Fruit fly (Drosophila melanogaster) whole organism, prepupa: ENCODE data around the gene CG13994.

Experiments used
- CG10631 ChIP-seq: fragments of 200-800 bp; sonication (Bioruptor generic); optimal IDR thresholded peaks from 2 replicates; lab custom pipeline; 2016; ENCODE audit warnings: missing biosample characterization, missing genetic modification characterization
- CG11294 ChIP-seq: fragments of 200-800 bp; sonication (Bioruptor generic); IDR thresholded peaks from 2 replicates; pipeline ENCODE4 v1.3.6; 2022; ENCODE audit warnings: missing biosample characterization, missing genetic modification characterization
- CG11762 ChIP-seq: fragments of 200-800 bp; sonication (Bioruptor generic); optimal IDR thresholded peaks from 3 replicates; lab custom pipeline; 2016; ENCODE audit warnings: missing biosample characterization, missing genetic modification characterization; ENCODE audit not compliant: insufficient read depth
- CG11902 ChIP-seq: fragments of 200-800 bp; sonication (Bioruptor generic); optimal IDR thresholded peaks from 3 replicates; lab custom pipeline; 2016; ENCODE audit warnings: missing biosample characterization, missing genetic modification characterization
- CG15336 ChIP-seq: fragments of 200-800 bp; sonication (Bioruptor generic); IDR thresholded peaks from 2 replicates; pipeline ENCODE4 v1.3.6; 2022; ENCODE audit warnings: missing biosample characterization, missing genetic modification characterization
- CG1621 ChIP-seq: fragments of 200-800 bp; sonication (Bioruptor generic); optimal IDR thresholded peaks from 3 replicates; lab custom pipeline; 2018; ENCODE audit warnings: missing biosample characterization, mild to moderate bottlenecking, missing genetic modification characterization
- CG16779 ChIP-seq: fragments of 200-800 bp; sonication (Bioruptor generic); optimal IDR thresholded peaks from 3 replicates; lab custom pipeline; 2017; ENCODE audit warnings: missing biosample characterization, mild to moderate bottlenecking, missing genetic modification characterization
- CG3032 ChIP-seq: fragments of 200-800 bp; optimal IDR thresholded peaks from 2 replicates; lab custom pipeline; 2019; ENCODE audit warnings: missing biosample characterization, mild to moderate bottlenecking, missing genetic modification characterization, moderate library complexity
- CG31627 ChIP-seq: fragments of 200-800 bp; sonication (Bioruptor generic); optimal IDR thresholded peaks from 3 replicates; lab custom pipeline; 2016; ENCODE audit warnings: missing biosample characterization, missing genetic modification characterization
- CG32006 ChIP-seq: fragments of 200-800 bp; sonication (Bioruptor generic); optimal IDR thresholded peaks from 3 replicates; lab custom pipeline; 2017; ENCODE audit warnings: missing biosample characterization, mild to moderate bottlenecking, missing genetic modification characterization
- CG4318 ChIP-seq: fragments of 200-800 bp; sonication (Bioruptor generic); optimal IDR thresholded peaks from 3 replicates; lab custom pipeline; 2017; ENCODE audit warnings: missing biosample characterization, mild to moderate bottlenecking, missing genetic modification characterization
- CG6163 ChIP-seq: fragments of 200-800 bp; sonication (Bioruptor generic); IDR thresholded peaks from 3 replicates; pipeline ENCODE4 v1.3.6; 2022; ENCODE audit warnings: missing biosample characterization, missing genetic modification characterization
- CG6276 ChIP-seq: fragments of 200-800 bp; sonication (Bioruptor generic); optimal IDR thresholded peaks from 2 replicates; lab custom pipeline; 2017; ENCODE audit warnings: missing biosample characterization, mild to moderate bottlenecking, missing genetic modification characterization
- CG6854 ChIP-seq: fragments of 200-800 bp; sonication (Bioruptor generic); optimal IDR thresholded peaks from 2 replicates; lab custom pipeline; 2017; ENCODE audit warnings: missing biosample characterization, mild to moderate bottlenecking, missing genetic modification characterization
- CG7368 ChIP-seq: fragments of 200-800 bp; sonication (Bioruptor generic); optimal IDR thresholded peaks from 3 replicates; lab custom pipeline; 2016; ENCODE audit warnings: missing biosample characterization, missing genetic modification characterization
- CG8119 ChIP-seq: fragments of 200-800 bp; sonication (Bioruptor generic); IDR thresholded peaks from 3 replicates; pipeline ENCODE4 v1.3.6; 2022; ENCODE audit warnings: missing biosample characterization, missing genetic modification characterization
- CG8319 ChIP-seq: fragments of 200-800 bp; sonication (Bioruptor generic); optimal IDR thresholded peaks from 3 replicates; lab custom pipeline; 2016; ENCODE audit warnings: missing biosample characterization, missing genetic modification characterization
- CG8632 ChIP-seq: fragments of 200-800 bp; sonication (Bioruptor generic); optimal IDR thresholded peaks from 3 replicates; lab custom pipeline; 2016; ENCODE audit warnings: missing biosample characterization, missing genetic modification characterization
- Eip78C ChIP-seq: fragments of 200-800 bp; sonication (Bioruptor generic); peaks from one replicate; lab custom pipeline; 2016; ENCODE audit warnings: missing biosample characterization, missing genetic modification characterization
- Hr39 ChIP-seq: fragments of 200-800 bp; sonication (Bioruptor generic); optimal IDR thresholded peaks from 2 replicates; lab custom pipeline; 2016; ENCODE audit warnings: missing biosample characterization, missing genetic modification characterization
- Hr4 ChIP-seq: fragments of 200-800 bp; sonication (Bioruptor generic); optimal IDR thresholded peaks from 3 replicates; lab custom pipeline; 2016; ENCODE audit warnings: missing biosample characterization, missing genetic modification characterization
- Met ChIP-seq: fragments of 200-800 bp; sonication (Bioruptor generic); optimal IDR thresholded peaks from 3 replicates; lab custom pipeline; 2016; ENCODE audit warnings: missing biosample characterization, missing genetic modification characterization
- Smox ChIP-seq: fragments of 200-800 bp; sonication (Bioruptor generic); optimal IDR thresholded peaks from 3 replicates; lab custom pipeline; 2016; ENCODE audit warnings: missing biosample characterization, missing genetic modification characterization
- Sox14 ChIP-seq: fragments of 200-800 bp; sonication (Bioruptor generic); optimal IDR thresholded peaks from 3 replicates; lab custom pipeline; 2016; ENCODE audit warnings: missing biosample characterization, missing genetic modification characterization
- Sox15 ChIP-seq: fragments of 200-800 bp; sonication (Bioruptor generic); optimal IDR thresholded peaks from 3 replicates; lab custom pipeline; 2016; ENCODE audit warnings: missing biosample characterization, missing genetic modification characterization
- achi ChIP-seq: fragments of 200-800 bp; sonication (Bioruptor generic); optimal IDR thresholded peaks from 3 replicates; lab custom pipeline; 2016; ENCODE audit warnings: missing biosample characterization, missing genetic modification characterization
- acj6 ChIP-seq: fragments of 200-800 bp; sonication (Bioruptor generic); optimal IDR thresholded peaks from 3 replicates; lab custom pipeline; 2016; ENCODE audit warnings: missing biosample characterization, missing genetic modification characterization
- dac ChIP-seq: fragments of 200-800 bp; sonication (Bioruptor generic); optimal IDR thresholded peaks from 2 replicates; lab custom pipeline; 2017; ENCODE audit warnings: missing biosample characterization, mild to moderate bottlenecking, missing genetic modification characterization
- eg ChIP-seq: fragments of 200-800 bp; sonication (Bioruptor generic); IDR thresholded peaks from 3 replicates; pipeline ENCODE4 v1.3.6; 2022; ENCODE audit warnings: missing biosample characterization, missing genetic modification characterization
- esn ChIP-seq: fragments of 200-800 bp; sonication (Bioruptor generic); optimal IDR thresholded peaks from 2 replicates; lab custom pipeline; 2016; ENCODE audit warnings: missing biosample characterization, mild to moderate bottlenecking, missing genetic modification characterization, moderate library complexity
- fd59A ChIP-seq: fragments of 200-800 bp; sonication (Bioruptor generic); optimal IDR thresholded peaks from 2 replicates; lab custom pipeline; 2017; ENCODE audit warnings: missing biosample characterization, mild to moderate bottlenecking, missing genetic modification characterization, missing genetic modification reagents
- fkh ChIP-seq: fragments of 200-800 bp; sonication (Bioruptor generic); optimal IDR thresholded peaks from 3 replicates; lab custom pipeline; 2017; ENCODE audit warnings: missing biosample characterization, mild to moderate bottlenecking, missing genetic modification characterization, moderate library complexity
- lz ChIP-seq: fragments of 200-800 bp; sonication (Bioruptor generic); optimal IDR thresholded peaks from 3 replicates; lab custom pipeline; 2016; ENCODE audit warnings: missing biosample characterization, missing genetic modification characterization
- pdm3 ChIP-seq: fragments of 200-800 bp; sonication (Bioruptor generic); optimal IDR thresholded peaks from 3 replicates; lab custom pipeline; 2016; ENCODE audit warnings: missing biosample characterization, missing genetic modification characterization
- spab ChIP-seq: fragments of 200-800 bp; sonication (Bioruptor generic); optimal IDR thresholded peaks from 2 replicates; lab custom pipeline; 2017; ENCODE audit warnings: missing biosample characterization, mild to moderate bottlenecking, missing genetic modification characterization, missing genetic modification reagents
- svp ChIP-seq: fragments of 200-800 bp; sonication (Bioruptor generic); peaks from one replicate; lab custom pipeline; 2016; ENCODE audit warnings: missing biosample characterization, missing genetic modification characterization
- vri ChIP-seq: fragments of 200-800 bp; sonication (Bioruptor generic); optimal IDR thresholded peaks from 3 replicates; lab custom pipeline; 2016; ENCODE audit warnings: missing biosample characterization, mild to moderate bottlenecking, missing genetic modification characterization

Gene CG13994

DNA sequence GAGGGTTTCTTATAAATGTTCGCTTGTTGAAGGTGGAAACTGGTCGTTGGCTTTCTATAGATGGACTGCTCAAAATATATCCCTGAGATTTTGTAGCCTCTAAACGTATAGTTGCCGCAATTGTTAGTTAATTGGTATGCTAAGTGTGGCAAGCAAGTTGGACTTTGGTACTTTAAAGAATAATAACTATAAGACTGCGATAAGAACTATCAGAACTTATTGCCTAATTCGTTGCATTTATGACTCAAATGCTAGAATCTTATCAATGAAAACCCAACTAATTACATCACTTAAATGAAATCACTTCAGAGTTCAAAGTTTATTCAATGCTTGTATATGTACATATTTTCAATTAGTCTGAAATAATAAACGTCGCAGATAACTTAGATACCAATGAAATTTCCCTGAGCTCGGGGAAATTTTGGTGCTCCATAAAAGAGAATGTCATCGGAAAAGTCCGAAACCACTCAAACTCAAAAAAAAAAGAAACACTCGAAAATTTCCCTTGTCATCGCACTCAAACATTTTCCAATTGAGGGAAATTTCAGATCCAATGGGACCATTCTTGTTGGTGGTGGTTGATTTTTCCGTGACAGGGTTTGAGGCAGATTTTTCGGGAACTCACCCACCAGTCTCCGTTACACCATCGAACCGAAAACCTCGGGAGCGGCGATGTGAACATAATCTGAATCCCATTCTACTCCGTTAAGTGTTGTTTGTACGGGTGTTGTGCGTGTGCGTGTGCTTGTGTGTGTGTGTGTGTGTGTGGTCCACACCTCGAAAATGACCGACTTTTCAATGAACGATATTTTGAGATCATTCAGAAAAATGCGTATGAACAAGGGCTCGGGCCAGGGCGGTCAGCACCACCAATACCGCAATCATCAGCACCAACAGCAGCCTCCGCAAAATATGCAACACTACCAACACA is 28.3 kb downstream of the CG13994 start, which contains the start of gene CG45075:
Gene CG45075, plus strand, starts transcription at position 627 of the 931 bp plus-strand sequence.
- no peak for TF ChIP-seq CG6276 (GFP tag; lab: Kevin White, UChicago)
- no peak for TF ChIP-seq CG8319
- TF ChIP-seq vri (GFP tag; lab: Kevin White, UChicago): no peak
- no peak for TF ChIP-seq CG11762 (GFP tag; lab: Kevin White, UChicago)
- TF ChIP-seq CG6163 (GFP tag; lab: Robert Waterston, UW): no peak
- no peak for TF ChIP-seq Eip78C (GFP tag; lab: Kevin White, UChicago)
- no peak for TF ChIP-seq CG10631
- TF ChIP-seq Sox15: no peak
- TF ChIP-seq CG11294: no peak
- no peak for TF ChIP-seq CG1621 (tag; lab: Kevin White, UChicago)
- TF ChIP-seq CG8119 (GFP tag; lab: Robert Waterston, UW): no peak
- TF ChIP-seq Hr39 (GFP tag; lab: Kevin White, UChicago): no peak
- TF ChIP-seq fkh (GFP tag; lab: Kevin White, UChicago): no peak
- no peak for TF ChIP-seq Sox14 (GFP tag; lab: Kevin White, UChicago)
- TF ChIP-seq achi (GFP tag; lab: Kevin White, UChicago): no peak
- TF ChIP-seq Smox: no peak
- TF ChIP-seq Hr4 (GFP tag; lab: Kevin White, UChicago): no peak
- no peak for TF ChIP-seq CG3032

DNA sequence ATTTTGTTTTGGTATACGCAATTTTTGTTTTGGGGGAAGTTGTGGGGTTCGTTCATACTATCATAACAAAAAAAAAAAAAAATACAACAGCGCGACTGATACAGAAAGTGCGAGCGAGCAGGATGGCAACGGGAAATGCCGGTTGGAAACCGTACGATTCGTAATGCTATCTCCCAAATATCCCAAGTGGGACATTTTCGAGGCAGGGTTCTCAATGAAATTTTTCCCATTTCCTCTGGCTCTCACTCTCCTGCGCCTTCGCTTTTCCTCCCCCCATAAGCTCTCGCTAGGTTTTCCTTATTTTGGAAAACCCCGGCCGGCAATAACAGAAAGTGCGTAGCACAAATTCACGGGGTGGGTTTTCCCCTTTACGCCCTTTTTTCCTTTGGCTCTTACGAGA is 29.5 kb downstream of the CG13994 start:
- TF ChIP-seq Sox15: no peak

DNA sequence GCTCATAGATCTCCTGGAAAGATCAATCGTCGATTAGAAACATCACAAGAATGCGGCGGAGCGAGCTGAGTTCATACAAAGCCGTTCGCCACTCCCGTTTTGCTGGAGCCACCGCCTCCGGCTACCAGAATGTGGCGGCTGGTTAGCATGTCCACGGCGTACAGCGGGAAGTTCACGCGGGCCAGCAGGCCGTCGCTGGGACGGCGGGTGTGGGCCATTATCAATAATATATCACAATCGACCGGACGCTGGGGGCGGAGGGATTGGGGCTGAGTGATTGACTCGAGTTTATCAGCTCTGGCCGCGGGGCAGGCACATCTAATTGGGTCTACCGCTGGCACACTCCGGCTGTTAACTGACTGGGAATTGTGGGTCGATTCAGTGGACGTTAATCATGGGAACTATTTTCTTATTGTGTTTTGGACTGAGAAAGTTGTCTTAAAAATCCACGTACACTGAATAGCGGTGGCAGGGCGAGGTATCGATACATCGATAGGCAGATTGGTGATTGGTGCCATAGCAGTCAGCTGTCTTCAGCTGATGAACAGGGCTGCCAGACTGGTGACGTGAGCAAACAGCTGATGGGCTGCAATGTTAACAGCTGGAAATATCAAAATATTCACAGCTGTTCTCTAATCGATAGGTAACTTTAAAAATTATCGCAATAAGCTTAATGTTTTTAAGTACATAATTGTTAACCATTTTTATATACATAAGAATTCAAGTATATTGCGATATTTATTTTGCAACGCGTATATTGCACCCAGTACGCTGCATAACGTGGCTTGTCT is 35.9 kb downstream of the CG13994 start, which contains the start of gene CG9175:
Gene CG9175, minus strand, starts transcription at position 488 of the 791 bp plus-strand sequence.
- TF ChIP-seq fkh (GFP tag; lab: Kevin White, UChicago): peak; percentile 38
- TF ChIP-seq CG1621 (tag; lab: Kevin White, UChicago): peak; percentile 49
- TF ChIP-seq Eip78C (GFP tag; lab: Kevin White, UChicago): peak; percentile 80
- no peak for TF ChIP-seq CG4318 (GFP tag; lab: Kevin White, UChicago)
- peak; percentile 21 for TF ChIP-seq CG31627
- TF ChIP-seq Sox14 (GFP tag; lab: Kevin White, UChicago): peak; percentile 47
- no peak for TF ChIP-seq Hr4 (GFP tag; lab: Kevin White, UChicago)
- TF ChIP-seq CG6276 (GFP tag; lab: Kevin White, UChicago): no peak
- peak; percentile 96 for TF ChIP-seq svp
- TF ChIP-seq lz (GFP tag; lab: Kevin White, UChicago): peak; percentile 14

DNA sequence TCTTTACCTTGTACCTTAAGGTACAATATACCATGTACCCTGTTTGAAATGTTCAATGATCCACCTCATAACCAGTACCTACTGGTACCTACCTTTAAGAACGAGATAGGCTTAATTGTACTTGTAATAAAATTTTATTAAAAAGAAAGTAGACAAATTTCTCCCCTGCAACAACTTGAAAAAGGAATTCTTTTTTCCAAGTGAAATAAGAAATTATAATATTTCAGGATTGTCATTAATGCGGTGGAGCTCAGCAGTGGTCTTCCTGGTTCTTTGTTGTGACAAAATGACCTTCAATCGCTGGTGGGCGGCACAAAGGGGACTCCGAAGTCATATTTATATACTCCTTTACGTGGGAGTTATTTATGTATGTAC is 36.5 kb downstream of the CG13994 start:
- TF ChIP-seq Met (GFP tag; lab: Kevin White, UChicago) (peak; percentile 33), CG16779 (tag; lab: Kevin White, UChicago) (no peak), CG1621 (tag; lab: Kevin White, UChicago) (no peak), Sox14 (GFP tag; lab: Kevin White, UChicago) (peak; percentile 54), CG31627 (no peak), achi (GFP tag; lab: Kevin White, UChicago) (no peak), Eip78C (GFP tag; lab: Kevin White, UChicago) (peak; percentile 63)

dm6 chr2L:6100202-6100689 is 37.5 kb downstream of the CG13994 start, which contains the start of gene stai:
stai (plus strand) TSS chr2L:6100377.
- TF ChIP-seq acj6 (no peak), fkh (GFP tag; lab: Kevin White, UChicago) (peak; percentile 65), vri (GFP tag; lab: Kevin White, UChicago) (no peak), CG1621 (tag; lab: Kevin White, UChicago) (peak; percentile 24), Met (GFP tag; lab: Kevin White, UChicago) (peak; percentile 17), CG7368 (GFP tag; lab: Kevin White, UChicago) (peak; percentile 17), fd59A (GFP tag; lab: Kevin White, UChicago) (no peak), CG3032 (no peak), esn (GFP tag; lab: Kevin White, UChicago) (peak; percentile 45), Hr39 (GFP tag; lab: Kevin White, UChicago) (no peak), CG8632 (GFP tag; lab: Kevin White, UChicago) (no peak), CG6854 (GFP tag; lab: Kevin White, UChicago) (peak; percentile 68), lz (GFP tag; lab: Kevin White, UChicago) (peak; percentile 13), CG32006 (peak; percentile 11), dac (peak; percentile 21), CG15336 (GFP tag; lab: Robert Waterston, UW) (peak; percentile 25; the same call in 1 of the 2 replicates), svp (peak; percentile 93), CG31627 (no peak), CG11902 (GFP tag; lab: Kevin White, UChicago) (no peak), pdm3 (GFP tag; lab: Kevin White, UChicago) (no peak), achi (GFP tag; lab: Kevin White, UChicago) (peak; percentile 15), eg (GFP tag; lab: Robert Waterston, UW) (peak; percentile 54), CG8319 (no peak), CG16779 (tag; lab: Kevin White, UChicago) (no peak), spab (GFP tag; lab: Kevin White, UChicago) (no peak)
